Worm (Caenorhabditis elegans) whole organism, L4 larva: ENCODE results near the gene cyp-31A5.

Experiments
- F37D6.2 ChIP-seq: sonication (generic microtip); optimal IDR thresholded peaks from 2 replicates; lab custom pipeline; 2016; ENCODE audit warnings: mild to moderate bottlenecking, missing genetic modification characterization, missing compliant biosample characterization
- F49E8.2 ChIP-seq: sonication (generic microtip); optimal IDR thresholded peaks from 2 replicates; lab custom pipeline; 2016; ENCODE audit warnings: missing compliant biosample characterization, mild to moderate bottlenecking, missing genetic modification characterization, borderline replicate concordance
- T20F7.1 ChIP-seq: fragments of 200-800 bp; sonication (Bioruptor generic); optimal IDR thresholded peaks from 2 replicates; lab custom pipeline; 2018; ENCODE audit warnings: mild to moderate bottlenecking, missing genetic modification characterization, missing compliant biosample characterization
- T26A8.4 ChIP-seq: fragments of 200-800 bp; sonication (Bioruptor generic); IDR thresholded peaks from 2 replicates; pipeline ENCODE4 v1.3.6; 2022; ENCODE audit warnings: missing genetic modification characterization, missing compliant biosample characterization
- Y105C5A.15 ChIP-seq: fragments of 200-800 bp; sonication (Bioruptor generic); IDR thresholded peaks from 2 replicates; pipeline ENCODE4 v1.3.6; 2022; ENCODE audit warnings: missing genetic modification characterization, missing compliant biosample characterization
- Y48G9A.11 ChIP-seq: fragments of 200-800 bp; sonication (Bioruptor generic); IDR thresholded peaks from 2 replicates; pipeline ENCODE4 v1.3.6; 2022; ENCODE audit warnings: missing genetic modification reagents, missing genetic modification characterization, missing compliant biosample characterization
- Y5F2A.4 ChIP-seq: fragments of 200-800 bp; sonication (Bioruptor generic); optimal IDR thresholded peaks from 2 replicates; lab custom pipeline; 2018; ENCODE audit warnings: mild to moderate bottlenecking, missing genetic modification characterization, missing compliant biosample characterization
- Y75B8A.6 ChIP-seq: fragments of 200-800 bp; sonication (Bioruptor generic); IDR thresholded peaks from 2 replicates; pipeline ENCODE4 v1.3.6; 2022; ENCODE audit warnings: missing genetic modification reagents, missing genetic modification characterization, missing compliant biosample characterization
- ZK337.2 ChIP-seq: fragments of 200-800 bp; sonication (Bioruptor generic); IDR thresholded peaks from 2 replicates; pipeline ENCODE4 v1.3.6; 2022; ENCODE audit warnings: missing genetic modification reagents, missing genetic modification characterization, missing compliant biosample characterization
- ceh-28 ChIP-seq: fragments of 150-350 bp; optimal IDR thresholded peaks from 2 replicates; lab custom pipeline; 2014; ENCODE audit warnings: missing biosample characterization, missing genetic modification reagents, missing genetic modification characterization
- ces-1 ChIP-seq: fragments of 150-350 bp; sonication (generic microtip); optimal IDR thresholded peaks from 4 replicates; lab custom pipeline; 2014; ENCODE audit warnings: missing biosample characterization, missing genetic modification reagents, missing genetic modification characterization
- daf-16 ChIP-seq, 3 experiments: sonication (generic microtip); optimal IDR thresholded peaks; 2 replicates each; lab custom pipeline; 2016 to 2017; ENCODE audit warnings: missing genetic modification characterization in 3 of 3, missing genetic modification reagents in 3 of 3, mild to moderate bottlenecking in 2 of 3, missing compliant biosample characterization in 2 of 3, missing biosample characterization in 1 of 3, moderate library complexity in 1 of 3
- daf-8 ChIP-seq: fragments of 200-800 bp; sonication (Bioruptor generic); IDR thresholded peaks from 2 replicates; pipeline ENCODE4 v1.3.6; 2022; ENCODE audit warnings: missing genetic modification characterization, missing compliant biosample characterization
- dve-1 ChIP-seq: sonication (generic microtip); optimal IDR thresholded peaks from 2 replicates; lab custom pipeline; 2017; ENCODE audit warnings: antibody characterized with exemption, mild to moderate bottlenecking, missing genetic modification characterization, missing compliant biosample characterization; ENCODE audit not compliant: insufficient read depth
- egl-43 ChIP-seq: fragments of 200-800 bp; sonication (Bioruptor generic); IDR thresholded peaks from 2 replicates; pipeline ENCODE4 v1.3.6; 2022; ENCODE audit warnings: missing genetic modification reagents, missing genetic modification characterization, missing compliant biosample characterization
- hif-1 ChIP-seq, 2 experiments: sonication (generic microtip); optimal IDR thresholded peaks; 2 replicates each; lab custom pipeline; 2016 to 2017; ENCODE audit warnings: missing compliant biosample characterization in 2 of 2, missing genetic modification characterization in 2 of 2, missing genetic modification reagents in 2 of 2, missing genotype in 2 of 2, mild to moderate bottlenecking in 1 of 2
- hlh-30 ChIP-seq: sonication (generic microtip); optimal IDR thresholded peaks from 2 replicates; lab custom pipeline; 2017; ENCODE audit warnings: antibody characterized with exemption, mild to moderate bottlenecking, missing genetic modification characterization, missing compliant biosample characterization; ENCODE audit not compliant: insufficient read depth
- lim-7 ChIP-seq: fragments of 200-800 bp; sonication (Bioruptor generic); IDR thresholded peaks from 2 replicates; pipeline ENCODE4 v1.3.6; 2022; ENCODE audit warnings: missing genetic modification characterization, missing compliant biosample characterization
- lin-38 ChIP-seq: fragments of 200-800 bp; sonication (Bioruptor generic); IDR thresholded peaks from 2 replicates; pipeline ENCODE4 v1.3.6; 2022; ENCODE audit warnings: missing genetic modification reagents, missing genetic modification characterization, missing compliant biosample characterization
- lsy-2 ChIP-seq, 2 experiments: fragments of 150-350 bp in 1 of 2; sonication (generic microtip) in 1 of 2; optimal IDR thresholded peaks; 2 replicates each; lab custom pipeline; 2014 to 2017; ENCODE audit warnings: missing biosample characterization in 2 of 2, missing genetic modification characterization in 2 of 2
- madf-9 ChIP-seq: fragments of 200-800 bp; sonication (Bioruptor generic); conservative IDR thresholded peaks from 2 replicates; pipeline ENCODE4 v1.3.6; 2022; ENCODE audit warnings: missing genetic modification reagents, missing genetic modification characterization, missing compliant biosample characterization
- mdt-29 ChIP-seq: fragments of 200-800 bp; sonication (Bioruptor generic); IDR thresholded peaks from 2 replicates; pipeline ENCODE4 v1.3.6; 2022; ENCODE audit warnings: missing genetic modification reagents, missing genetic modification characterization, missing compliant biosample characterization
- mxl-2 ChIP-seq: fragments of 200-800 bp; sonication (Bioruptor generic); conservative IDR thresholded peaks from 2 replicates; pipeline ENCODE4 v1.3.6; 2022; ENCODE audit warnings: missing genetic modification reagents, missing genetic modification characterization, missing compliant biosample characterization
- mxl-3 ChIP-seq: fragments of 200-800 bp; sonication (Bioruptor generic); optimal IDR thresholded peaks from 2 replicates; lab custom pipeline; 2018; ENCODE audit warnings: mild to moderate bottlenecking, missing genetic modification characterization, missing compliant biosample characterization
- nhr-10 ChIP-seq: fragments of 150-350 bp; optimal IDR thresholded peaks from 2 replicates; lab custom pipeline; 2014; ENCODE audit warnings: missing biosample characterization, missing genetic modification characterization
- nhr-102 ChIP-seq: sonication (generic microtip); optimal IDR thresholded peaks from 2 replicates; lab custom pipeline; 2016; ENCODE audit warnings: mild to moderate bottlenecking, missing genetic modification characterization, moderate library complexity, missing compliant biosample characterization
- nhr-11 ChIP-seq: fragments of 150-350 bp; optimal IDR thresholded peaks from 2 replicates; lab custom pipeline; 2014; ENCODE audit warnings: missing biosample characterization, missing genetic modification characterization
- nhr-237 ChIP-seq: sonication (generic microtip); optimal IDR thresholded peaks from 2 replicates; lab custom pipeline; 2017; ENCODE audit warnings: missing biosample characterization, missing genetic modification characterization
- nhr-6 ChIP-seq: fragments of 150-350 bp; optimal IDR thresholded peaks from 2 replicates; lab custom pipeline; 2014; ENCODE audit warnings: missing biosample characterization, missing genetic modification characterization
- nhr-76 ChIP-seq: fragments of 150-350 bp; optimal IDR thresholded peaks from 2 replicates; lab custom pipeline; 2014; ENCODE audit warnings: missing biosample characterization, missing genetic modification characterization
- pha-4 ChIP-seq, 2 experiments: fragments of 150-350 bp in 1 of 2; fragments of 200-800 bp in 1 of 2; sonication (Bioruptor generic) in 1 of 2; IDR thresholded peaks in 1 of 2; optimal IDR thresholded peaks in 1 of 2; 2 replicates each; pipeline versions ENCODE4 v1.3.6 to Lab custom; 2014 to 2022; ENCODE audit warnings: missing genetic modification characterization in 2 of 2, missing genetic modification reagents in 2 of 2, missing biosample characterization in 1 of 2, missing compliant biosample characterization in 1 of 2
- php-3 ChIP-seq: fragments of 200-800 bp; sonication (Bioruptor generic); IDR thresholded peaks from 2 replicates; pipeline ENCODE4 v1.3.6; 2022; ENCODE audit warnings: missing genetic modification reagents, missing genetic modification characterization, missing compliant biosample characterization
- saeg-2 ChIP-seq: fragments of 200-800 bp; sonication (Bioruptor generic); IDR thresholded peaks from 2 replicates; pipeline ENCODE4 v1.3.6; 2022; ENCODE audit warnings: missing genetic modification reagents, missing genetic modification characterization, missing compliant biosample characterization
- skn-1 ChIP-seq: fragments of 150-350 bp; optimal IDR thresholded peaks from 2 replicates; lab custom pipeline; 2014; ENCODE audit warnings: missing biosample characterization, missing genetic modification characterization
- snpc-1.2 ChIP-seq: fragments of 200-800 bp; sonication (Bioruptor generic); IDR thresholded peaks from 2 replicates; pipeline ENCODE4 v1.3.6; 2022; ENCODE audit warnings: missing genetic modification reagents, missing genetic modification characterization, missing compliant biosample characterization
- snpc-4 ChIP-seq: fragments of 150-350 bp; optimal IDR thresholded peaks from 2 replicates; lab custom pipeline; 2014; ENCODE audit warnings: missing biosample characterization, missing genetic modification characterization
- spr-3 ChIP-seq: fragments of 200-800 bp; sonication (Bioruptor generic); optimal IDR thresholded peaks from 2 replicates; lab custom pipeline; 2018; ENCODE audit warnings: mild to moderate bottlenecking, missing genetic modification characterization, missing compliant biosample characterization
- tag-97 ChIP-seq: fragments of 200-800 bp; sonication (Bioruptor generic); IDR thresholded peaks from 2 replicates; pipeline ENCODE4 v1.3.6; 2022; ENCODE audit warnings: missing genetic modification characterization, missing compliant biosample characterization
- zfp-2 ChIP-seq: sonication (generic microtip); optimal IDR thresholded peaks from 2 replicates; lab custom pipeline; 2016; ENCODE audit warnings: mild to moderate bottlenecking, missing genetic modification characterization, missing compliant biosample characterization
- zfp-3 ChIP-seq: fragments of 200-800 bp; sonication (Bioruptor generic); conservative IDR thresholded peaks from 2 replicates; pipeline ENCODE4 v1.3.6; 2022; ENCODE audit warnings: missing genetic modification reagents, missing genetic modification characterization, missing compliant biosample characterization
- zip-2 ChIP-seq: fragments of 150-350 bp; optimal IDR thresholded peaks from 2 replicates; lab custom pipeline; 2014; ENCODE audit warnings: missing biosample characterization, missing genetic modification characterization
- ztf-7 ChIP-seq: fragments of 150-350 bp; optimal IDR thresholded peaks from 2 replicates; lab custom pipeline; 2014; ENCODE audit warnings: missing biosample characterization, missing genetic modification characterization

cyp-31A5 gene

DNA sequence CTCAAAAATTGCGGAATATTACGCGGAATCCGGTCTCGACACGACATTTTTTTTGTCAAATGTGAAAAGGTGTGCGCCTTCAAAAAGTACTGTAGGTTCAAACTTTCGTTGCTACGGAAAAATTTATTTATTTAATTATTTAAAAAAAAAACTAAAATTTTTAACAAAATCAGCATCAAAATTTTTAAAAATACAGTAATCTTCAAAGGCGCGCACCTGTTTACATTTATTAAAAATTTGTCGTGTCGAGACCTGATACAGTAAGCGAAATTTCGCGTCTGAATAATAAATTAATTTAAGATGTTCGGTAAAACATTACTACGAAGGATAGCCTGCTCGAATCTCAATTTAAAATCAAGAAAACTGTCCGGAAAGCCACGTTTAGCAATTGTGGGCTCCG, 29.4 kb upstream of the cyp-31A5 start, which contains the start of gene Y62E10A.6:
TSS of gene Y62E10A.6 (plus strand) at position 301 of the 400 bp plus-strand sequence.
- no peak for TF ChIP-seq dve-1 (tag; lab: Kevin White, UChicago)
- TF ChIP-seq lin-38 (GFP tag; lab: Robert Waterston, UW) = 0 out of 2 replicates have a peak, but pooled peaks have one; percentile 13
- 0 out of 2 replicates have a peak, but pooled peaks have one; percentile 20 for TF ChIP-seq Y48G9A.11 (GFP tag; lab: Robert Waterston, UW)

DNA sequence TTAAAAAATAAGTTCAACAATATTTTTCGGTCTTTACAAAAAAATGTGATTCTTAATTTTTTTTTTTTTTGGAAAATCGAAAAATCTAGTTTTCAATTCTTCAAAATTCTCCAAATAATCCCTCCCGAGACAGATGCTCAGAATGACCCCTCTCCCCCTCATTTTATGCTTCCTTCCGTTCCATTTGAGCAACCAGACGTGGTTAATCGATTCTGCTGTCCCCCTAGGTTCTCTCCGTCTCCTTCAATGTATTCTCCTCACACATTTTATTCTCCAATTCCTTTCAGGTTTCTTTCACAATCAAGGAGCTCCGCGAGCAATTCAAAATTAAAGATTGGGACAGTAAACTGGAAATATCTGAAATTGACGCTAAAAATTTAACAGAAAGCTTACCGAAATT, 26.2 kb upstream of the cyp-31A5 start:
- no peak for TF ChIP-seq F49E8.2
- no peak for TF ChIP-seq mdt-29 (GFP tag; lab: Robert Waterston, UW)
- no peak for TF ChIP-seq lin-38 (GFP tag; lab: Robert Waterston, UW)
- TF ChIP-seq nhr-237 = no peak
- TF ChIP-seq zip-2 = no peak
- TF ChIP-seq daf-16 (GFP tag; optimal IDR thresholded peaks at IDR 0.05; lab: Kevin White, UChicago) = no peak
- TF ChIP-seq daf-16 (tag; optimal IDR thresholded peaks at IDR 0.05; lab: Kevin White, UChicago) = no peak
- TF ChIP-seq, all 104 proteins: peak for 0

DNA sequence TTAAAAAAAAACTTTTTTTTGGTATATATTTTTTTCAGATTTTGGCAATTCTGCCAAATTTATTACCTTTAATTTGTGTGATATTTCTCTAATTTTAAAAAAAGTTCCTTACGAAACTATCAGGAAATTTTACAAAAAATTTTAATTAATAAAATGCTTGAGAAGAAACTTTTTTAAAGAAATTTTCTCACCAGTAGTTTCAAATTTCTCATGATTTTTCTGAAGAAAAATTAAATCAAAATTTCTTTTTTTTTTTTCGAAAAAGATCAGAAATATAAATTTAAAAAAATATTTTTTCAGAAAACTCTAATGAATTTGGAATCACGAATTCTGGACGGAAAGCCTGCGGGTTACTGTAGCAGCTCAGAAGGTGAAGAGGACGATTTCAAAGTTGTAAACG, 23.4 kb upstream of the cyp-31A5 start, which contains the start of gene mau-8:
TSS of gene mau-8 (plus strand) at position 301 of the 400 bp plus-strand sequence.
- no peak for TF ChIP-seq Y5F2A.4 (GFP tag; lab: Kevin White, UChicago)
- no peak for TF ChIP-seq nhr-102
- TF ChIP-seq zfp-2 (tag; lab: Kevin White, UChicago) = no peak
- no peak for TF ChIP-seq lsy-2 (tag; optimal IDR thresholded peaks at IDR 0.05; lab: Kevin White, UChicago)
- no peak for TF ChIP-seq hlh-30
- no peak for TF ChIP-seq tag-97 (GFP tag; lab: Robert Waterston, UW)
- TF ChIP-seq T26A8.4 = no peak
- no peak for TF ChIP-seq snpc-4 (tag; lab: Kevin White, UChicago)
- TF ChIP-seq daf-8 (GFP tag; lab: Robert Waterston, UW) = no peak
- no peak for TF ChIP-seq ztf-7 (tag; lab: Kevin White, UChicago)
- TF ChIP-seq mxl-2 (GFP tag; lab: Robert Waterston, UW) = no peak
- TF ChIP-seq hif-1 (tag; optimal IDR thresholded peaks at IDR 0.05; lab: Kevin White, UChicago) = no peak
- no peak for TF ChIP-seq pha-4 (GFP tag; IDR thresholded peaks at IDR 0.05; lab: Robert Waterston, UW)
- no peak for TF ChIP-seq pha-4 (tag; optimal IDR thresholded peaks at IDR 0.05; lab: Kevin White, UChicago)
- no peak for TF ChIP-seq php-3 (GFP tag; lab: Robert Waterston, UW)
- TF ChIP-seq, all 104 proteins: peak for 0

DNA sequence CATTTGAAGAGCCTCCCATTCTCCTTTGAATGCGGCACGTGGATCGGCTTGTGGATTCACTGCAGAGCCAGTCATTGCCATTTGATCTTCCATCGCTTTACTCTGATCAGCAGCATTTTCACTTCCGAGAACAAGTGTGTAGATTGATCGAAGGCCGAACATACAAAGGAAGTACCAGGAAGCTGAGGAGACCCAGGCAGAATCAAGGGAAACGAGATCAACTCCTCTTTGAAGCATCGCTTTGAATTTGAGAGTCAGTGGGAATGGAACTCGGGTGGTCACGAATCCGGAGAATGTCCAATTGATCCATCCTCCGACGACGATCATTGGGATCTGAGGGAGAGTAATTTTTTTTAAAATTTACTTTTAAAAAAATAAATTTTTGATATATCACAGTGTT, 20.6 kb upstream of the cyp-31A5 start:
- no peak for TF ChIP-seq ceh-28
- TF ChIP-seq F37D6.2 (tag; lab: Kevin White, UChicago) = no peak
- TF ChIP-seq lin-38 (GFP tag; lab: Robert Waterston, UW) = no peak
- TF ChIP-seq T20F7.1 (GFP tag; lab: Kevin White, UChicago) = no peak
- TF ChIP-seq Y5F2A.4 (GFP tag; lab: Kevin White, UChicago) = no peak
- TF ChIP-seq ZK337.2 (GFP tag; lab: Robert Waterston, UW) = no peak
- TF ChIP-seq zfp-3 = no peak
- no peak for TF ChIP-seq dve-1 (tag; lab: Kevin White, UChicago)
- no peak for TF ChIP-seq saeg-2 (GFP tag; lab: Robert Waterston, UW)
- TF ChIP-seq madf-9 (GFP tag; lab: Robert Waterston, UW) = no peak
- no peak for TF ChIP-seq snpc-1.2 (GFP tag; lab: Robert Waterston, UW)
- no peak for TF ChIP-seq Y105C5A.15
- no peak for TF ChIP-seq skn-1 (tag; lab: Kevin White, UChicago)

DNA sequence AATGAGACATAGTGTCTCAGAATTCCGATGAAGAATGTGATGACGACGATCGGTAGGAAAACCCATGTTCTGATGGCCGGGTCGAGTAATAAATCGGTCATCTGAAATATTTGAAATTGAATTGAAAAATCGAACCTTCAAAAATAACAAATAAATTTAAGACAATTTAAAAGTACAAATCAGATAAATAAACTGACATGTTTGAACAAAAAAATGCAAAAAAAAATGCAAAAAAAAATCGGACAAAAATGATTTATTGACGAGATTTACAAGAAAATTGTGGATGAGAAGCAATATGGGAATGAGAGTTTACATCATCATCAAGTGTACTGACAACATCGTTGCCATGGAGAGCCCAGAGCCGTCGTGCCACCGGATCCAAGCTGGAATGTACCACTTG, 19.3 kb upstream of the cyp-31A5 start, which contains the start of gene emc-3:
TSS of gene emc-3 (minus strand) at position 101 of the 400 bp plus-strand sequence.
- no peak for TF ChIP-seq egl-43 (GFP tag; lab: Robert Waterston, UW)
- no peak for TF ChIP-seq php-3 (GFP tag; lab: Robert Waterston, UW)
- TF ChIP-seq nhr-237 = no peak
- no peak for TF ChIP-seq F37D6.2 (tag; lab: Kevin White, UChicago)
- no peak for TF ChIP-seq dve-1 (tag; lab: Kevin White, UChicago)
- no peak for TF ChIP-seq T26A8.4
- TF ChIP-seq nhr-10 (tag; lab: Kevin White, UChicago) = no peak
- TF ChIP-seq spr-3 (GFP tag; lab: Kevin White, UChicago) = no peak
- TF ChIP-seq nhr-11 (tag; lab: Kevin White, UChicago) = no peak
- TF ChIP-seq ces-1 (GFP tag; lab: Kevin White, UChicago) = no peak
- TF ChIP-seq nhr-6 (tag; lab: Kevin White, UChicago) = no peak
- TF ChIP-seq Y105C5A.15 = no peak
- no peak for TF ChIP-seq mxl-3 (GFP tag; lab: Kevin White, UChicago)
- no peak for TF ChIP-seq zfp-2 (tag; lab: Kevin White, UChicago)
- no peak for TF ChIP-seq Y75B8A.6 (GFP tag; lab: Robert Waterston, UW)
- no peak for TF ChIP-seq lim-7
- TF ChIP-seq ceh-28 = no peak
- no peak for TF ChIP-seq nhr-76 (tag; lab: Kevin White, UChicago)
